Worm (Caenorhabditis elegans) whole organism, early embryonic: Measurements from ENCODE around the gene F08F3.8.
"Not testable (repeated sequence)": the region's sequence is repeated elsewhere in the genome, so short reads cannot be mapped to it uniquely, and the experiment has no call there.

Source experiments
- ama-1 ChIP-seq: fragments of 150-350 bp; optimal IDR thresholded peaks from 2 replicates; lab custom pipeline; 2014
- flt-1 ChIP-seq: fragments of 200-800 bp; sonication (Bioruptor generic); IDR thresholded peaks from 2 replicates; pipeline ENCODE4 v1.3.6; 2022; ENCODE audit warnings: missing genetic modification characterization, missing compliant biosample characterization
- hmbx-1 ChIP-seq: sonication (generic microtip); optimal IDR thresholded peaks from 2 replicates; lab custom pipeline; 2016; ENCODE audit warnings: mild to moderate bottlenecking, missing genetic modification characterization, missing compliant biosample characterization
- tbx-11 ChIP-seq: fragments of 200-800 bp; sonication (Bioruptor generic); IDR thresholded peaks from 2 replicates; pipeline ENCODE4 v1.3.6; 2022; ENCODE audit warnings: missing genetic modification characterization, missing compliant biosample characterization

- TF ChIP-seq tbx-11; ama-1 (lab: Kevin White, UChicago); hmbx-1 (tag; lab: Kevin White, UChicago); flt-1 (GFP tag; lab: Robert Waterston, UW): not testable (repeated sequence)
Measured at ce11 chrV:5468489-5468888, 36.1 kb upstream of the F08F3.8 start, which contains the start of gene ZC317.6.
